Fruit fly (Drosophila melanogaster): Measurements from ENCODE around the gene CG31140.

CG31140 gene

dm6 chr3R:24010637-24011214 is 47.7 kb downstream of the CG31140 start (continued):
- peak; percentile 12 for TF ChIP-seq jing (GFP tag; optimal IDR thresholded peaks at IDR 0.05)
- TF ChIP-seq bcd (GFP tag; optimal IDR thresholded peaks at IDR 0.05): peak; percentile 20
- TF ChIP-seq CG8765 (GFP tag; IDR thresholded peaks at IDR 0.05): no peak
- peak; percentile 33 for TF ChIP-seq CG4404 (GFP tag; IDR thresholded peaks at IDR 0.05)
- peak; percentile 55 for TF ChIP-seq caup (GFP tag; optimal IDR thresholded peaks at IDR 0.05; ENCODE audit: severe bottlenecking)
- TF ChIP-seq Elba2 (GFP tag; optimal IDR thresholded peaks at IDR 0.05): no peak
- peak; percentile 75 for TF ChIP-seq CG7556 (GFP tag; optimal IDR thresholded peaks at IDR 0.05)
- peak; percentile 8 to 33 for TF ChIP-seq Pdp1 (GFP tag; optimal IDR thresholded peaks at IDR 0.05)
- 0 out of 3 replicates have a peak, but pooled peaks have one; percentile 27 for TF ChIP-seq CG11093 (GFP tag; IDR thresholded peaks at IDR 0.05)
- peak; percentile 68 for TF ChIP-seq CG6689 (GFP tag; IDR thresholded peaks at IDR 0.05)
- TF ChIP-seq Taf1 (GFP tag; IDR thresholded peaks at IDR 0.05): peak; percentile 28; the same call in 1 of the 2 replicates
- TF ChIP-seq sob (GFP tag; IDR thresholded peaks at IDR 0.05): peak; percentile 53; the same call in 1 of the 2 replicates
- peak; percentile 74 for TF ChIP-seq Drgx (GFP tag; IDR thresholded peaks at IDR 0.05)

dm6 chr3R:24012038-24012693 is 49.2 kb downstream of the CG31140 start:
- peak; percentile 77 for TF ChIP-seq abd-A (tag; optimal IDR thresholded peaks at IDR 0.05)
- TF ChIP-seq CG2889 (GFP tag; IDR thresholded peaks at IDR 0.05): no peak
- no peak for TF ChIP-seq Dll (GFP tag; IDR thresholded peaks at IDR 0.05; ENCODE audit: partially characterized antibody)
- no peak for TF ChIP-seq CG5953 (GFP tag; IDR thresholded peaks at IDR 0.05)
- no peak for TF ChIP-seq ham (GFP tag; IDR thresholded peaks at IDR 0.05)
- TF ChIP-seq Optix (GFP tag; IDR thresholded peaks at IDR 0.05): no peak
- 0 out of 3 replicates have a peak, but pooled peaks have one; percentile 39 for TF ChIP-seq sr (GFP tag; IDR thresholded peaks at IDR 0.05)
- peak; percentile 68 for TF ChIP-seq CG12769 (tag; optimal IDR thresholded peaks at IDR 0.05)
- no peak for TF ChIP-seq CG16815 (GFP tag; optimal IDR thresholded peaks at IDR 0.05)
- no peak for TF ChIP-seq ap (GFP tag; IDR thresholded peaks at IDR 0.05)
- TF ChIP-seq CG10543 (GFP tag; optimal IDR thresholded peaks at IDR 0.05): peak; percentile 59
- no peak for TF ChIP-seq CG12236 (GFP tag; optimal IDR thresholded peaks at IDR 0.05)
- peak; percentile 53 for TF ChIP-seq crol (GFP tag; IDR thresholded peaks at IDR 0.05)
- peak in 1 of 2 experiments; percentile 5 for TF ChIP-seq Pdp1 (GFP tag; optimal IDR thresholded peaks at IDR 0.05)
- no peak for TF ChIP-seq CG2202 (tag; optimal IDR thresholded peaks at IDR 0.05)
- peak; percentile 92 for TF ChIP-seq twi (tag; optimal IDR thresholded peaks at IDR 0.05)
- TF ChIP-seq sd (tag; optimal IDR thresholded peaks at IDR 0.05): peak; percentile 89

- no peak for TF ChIP-seq CG7271 (tag; optimal IDR thresholded peaks at IDR 0.05)
- no peak for TF ChIP-seq CG10654 (GFP tag; optimal IDR thresholded peaks at IDR 0.05)
- no peak for TF ChIP-seq HLHmδ (GFP tag; optimal IDR thresholded peaks at IDR 0.05)
- peak; percentile 35 for TF ChIP-seq Sox102F (GFP tag; optimal IDR thresholded peaks at IDR 0.05)
- 0 out of 3 replicates have a peak, but pooled peaks have one; percentile 24 for TF ChIP-seq CG7357 (GFP tag; IDR thresholded peaks at IDR 0.05)
- TF ChIP-seq psq (GFP tag; optimal IDR thresholded peaks at IDR 0.05): no peak
- no peak for TF ChIP-seq CG4328 (GFP tag; optimal IDR thresholded peaks at IDR 0.05)
- peak; percentile 64 for TF ChIP-seq Awh (GFP tag; IDR thresholded peaks at IDR 0.05)
- TF ChIP-seq salm (tag; optimal IDR thresholded peaks at IDR 0.05): no peak
- TF ChIP-seq sens (GFP tag): peak; percentile 30
- no peak for TF ChIP-seq CG7786 (GFP tag; optimal IDR thresholded peaks at IDR 0.05)
- no peak for TF ChIP-seq CG32532 (GFP tag; IDR thresholded peaks at IDR 0.05)
- TF ChIP-seq Mad (GFP tag; optimal IDR thresholded peaks at IDR 0.05): no peak
- no peak for TF ChIP-seq H2.0 (GFP tag; IDR thresholded peaks at IDR 0.05)
- no peak for TF ChIP-seq Fer2 (tag; optimal IDR thresholded peaks at IDR 0.05)
- TF ChIP-seq sd (tag; optimal IDR thresholded peaks at IDR 0.05): peak; percentile 40
- TF ChIP-seq lab (GFP tag; optimal IDR thresholded peaks at IDR 0.05): no peak
Observed at dm6 chr3R:24014600-24014999, 51.6 kb downstream of the CG31140 start.

Measured in whole organism, embryonic.